Worm (Caenorhabditis elegans) whole organism, young adult: ENCODE data around the gene str-159.

Experiments used
- B0035.1 ChIP-seq: sonication (generic microtip); optimal IDR thresholded peaks from 2 replicates; lab custom pipeline; 2016; ENCODE audit warnings: missing genetic modification characterization, mild to moderate bottlenecking, missing compliant biosample characterization, missing genotype, missing genetic modification reagents
- B0261.1 ChIP-seq: sonication (generic microtip); optimal IDR thresholded peaks from 2 replicates; lab custom pipeline; 2016; ENCODE audit warnings: mild to moderate bottlenecking, missing genetic modification characterization, moderate library complexity, missing compliant biosample characterization
- B0336.3 ChIP-seq: fragments of 200-800 bp; sonication (Bioruptor generic); IDR thresholded peaks from 2 replicates; pipeline ENCODE4 v1.3.6; 2022; ENCODE audit warnings: missing genetic modification characterization, missing compliant biosample characterization
- D2030.7 ChIP-seq: fragments of 200-800 bp; sonication (Bioruptor generic); IDR thresholded peaks from 2 replicates; pipeline ENCODE4 v1.3.6; 2022; ENCODE audit warnings: missing genetic modification reagents, missing genetic modification characterization, missing compliant biosample characterization
- F33H1.4 ChIP-seq: fragments of 200-800 bp; sonication (Bioruptor generic); IDR thresholded peaks from 2 replicates; pipeline ENCODE4 v1.3.6; 2022; ENCODE audit warnings: missing genetic modification reagents, missing genetic modification characterization, missing compliant biosample characterization
- F52B5.7 ChIP-seq: sonication (generic microtip); optimal IDR thresholded peaks from 2 replicates; lab custom pipeline; 2016; ENCODE audit warnings: mild to moderate bottlenecking, missing genetic modification characterization, missing compliant biosample characterization
- T07F8.4 ChIP-seq: sonication (generic microtip); optimal IDR thresholded peaks from 2 replicates; lab custom pipeline; 2016; ENCODE audit warnings: mild to moderate bottlenecking, missing genetic modification characterization, moderate library complexity, missing compliant biosample characterization
- T26A5.8 ChIP-seq: sonication (generic microtip); optimal IDR thresholded peaks from 2 replicates; lab custom pipeline; 2016; ENCODE audit warnings: missing genetic modification characterization, missing compliant biosample characterization
- Y53F4B.3 ChIP-seq: fragments of 200-800 bp; sonication (Bioruptor generic); IDR thresholded peaks from 2 replicates; pipeline ENCODE4 v1.3.6; 2022; ENCODE audit warnings: missing genetic modification reagents, missing genetic modification characterization, missing compliant biosample characterization
- Y53G8AR.9 ChIP-seq: fragments of 200-800 bp; sonication (Bioruptor generic); conservative IDR thresholded peaks from 2 replicates; pipeline ENCODE4 v1.3.6; 2022; ENCODE audit warnings: missing genetic modification reagents, missing genetic modification characterization, missing compliant biosample characterization
- Y56A3A.18 ChIP-seq: fragments of 200-800 bp; sonication (Bioruptor generic); IDR thresholded peaks from 2 replicates; pipeline ENCODE4 v1.3.6; 2022; ENCODE audit warnings: missing genetic modification reagents, missing genetic modification characterization, missing compliant biosample characterization
- ama-1 ChIP-seq, 3 experiments: fragments of 150-350 bp in 1 of 3; sonication (generic microtip) in 2 of 3; optimal IDR thresholded peaks; 2 replicates each; lab custom pipeline; 2014 to 2018; ENCODE audit warnings: missing biosample characterization in 2 of 3, missing genetic modification characterization in 2 of 3, missing genetic modification reagents in 2 of 3
- athp-1 ChIP-seq: sonication (generic microtip); optimal IDR thresholded peaks from 2 replicates; lab custom pipeline; 2017; ENCODE audit warnings: mild to moderate bottlenecking, missing genetic modification characterization, missing compliant biosample characterization
- attf-5 ChIP-seq: fragments of 200-800 bp; sonication (Bioruptor generic); optimal IDR thresholded peaks from 2 replicates; lab custom pipeline; 2018; ENCODE audit warnings: mild to moderate bottlenecking, missing genetic modification characterization, missing compliant biosample characterization
- attf-6 ChIP-seq: fragments of 200-800 bp; sonication (Bioruptor generic); IDR thresholded peaks from 2 replicates; pipeline ENCODE4 v1.3.6; 2022; ENCODE audit warnings: missing genetic modification reagents, missing genetic modification characterization, missing compliant biosample characterization
- bed-1 ChIP-seq: fragments of 200-800 bp; sonication (Bioruptor generic); IDR thresholded peaks from 2 replicates; pipeline ENCODE4 v1.3.6; 2022; ENCODE audit warnings: missing genetic modification reagents, missing genetic modification characterization, missing compliant biosample characterization
- ceh-40 ChIP-seq: fragments of 200-800 bp; sonication (Bioruptor generic); IDR thresholded peaks from 2 replicates; pipeline ENCODE4 v1.3.6; 2022; ENCODE audit warnings: missing genetic modification characterization, missing compliant biosample characterization
- dpff-1 ChIP-seq: sonication (generic microtip); optimal IDR thresholded peaks from 2 replicates; lab custom pipeline; 2017; ENCODE audit warnings: mild to moderate bottlenecking, missing genetic modification characterization, missing compliant biosample characterization
- efl-1 ChIP-seq: fragments of 150-350 bp; optimal IDR thresholded peaks from 2 replicates; lab custom pipeline; 2014; ENCODE audit warnings: missing biosample characterization, missing genetic modification reagents, missing genetic modification characterization
- egrh-3 ChIP-seq: fragments of 200-800 bp; sonication (Bioruptor generic); IDR thresholded peaks from 2 replicates; pipeline ENCODE4 v1.3.6; 2022; ENCODE audit warnings: missing genetic modification reagents, missing genetic modification characterization, missing compliant biosample characterization
- him-1 ChIP-seq: sonication (generic microtip); optimal IDR thresholded peaks from 2 replicates; lab custom pipeline; 2016; ENCODE audit warnings: missing genotype, missing genetic modification reagents, missing genetic modification characterization, missing compliant biosample characterization
- hmg-1.2 ChIP-seq: fragments of 200-800 bp; sonication (Bioruptor generic); IDR thresholded peaks from 2 replicates; pipeline ENCODE4 v1.3.6; 2022; ENCODE audit warnings: missing genetic modification reagents, missing genetic modification characterization, missing compliant biosample characterization
- hrde-1 ChIP-seq: sonication (generic microtip); optimal IDR thresholded peaks from 2 replicates; lab custom pipeline; 2016; ENCODE audit warnings: missing genetic modification characterization, mild to moderate bottlenecking, missing compliant biosample characterization, moderate library complexity, missing genotype, missing genetic modification reagents, borderline replicate concordance
- lag-1 ChIP-seq: fragments of 200-800 bp; sonication (Bioruptor generic); IDR thresholded peaks from 2 replicates; pipeline ENCODE4 v1.3.6; 2022; ENCODE audit warnings: missing genetic modification reagents, missing genetic modification characterization, missing compliant biosample characterization
- let-607 ChIP-seq, 2 experiments: fragments of 200-800 bp in 1 of 2; sonication (Bioruptor generic) in 1 of 2; sonication (generic microtip) in 1 of 2; optimal IDR thresholded peaks; 2 replicates each; lab custom pipeline; 2016 to 2018; ENCODE audit warnings: mild to moderate bottlenecking in 2 of 2, missing compliant biosample characterization in 2 of 2, missing genetic modification characterization in 2 of 2, moderate library complexity in 2 of 2, missing genotype in 1 of 2
- lin-26 ChIP-seq: fragments of 200-800 bp; sonication (Bioruptor generic); IDR thresholded peaks from 2 replicates; pipeline ENCODE4 v1.3.6; 2022; ENCODE audit warnings: missing genetic modification reagents, missing genetic modification characterization, missing compliant biosample characterization
- lir-1 ChIP-seq: fragments of 200-800 bp; sonication (Bioruptor generic); conservative IDR thresholded peaks from 2 replicates; pipeline ENCODE4 v1.3.6; 2022; ENCODE audit warnings: missing genetic modification reagents, missing genetic modification characterization, missing compliant biosample characterization
- lsy-27 ChIP-seq: sonication (generic microtip); optimal IDR thresholded peaks from 2 replicates; lab custom pipeline; 2017; ENCODE audit warnings: missing genetic modification characterization, mild to moderate bottlenecking, missing compliant biosample characterization, antibody characterized with exemption, missing genotype, borderline replicate concordance; ENCODE audit not compliant: insufficient read depth
- madf-3 ChIP-seq: fragments of 200-800 bp; sonication (Bioruptor generic); IDR thresholded peaks from 2 replicates; pipeline ENCODE4 v1.3.6; 2022; ENCODE audit warnings: missing genetic modification reagents, missing genetic modification characterization, missing compliant biosample characterization
- madf-6 ChIP-seq: fragments of 200-800 bp; sonication (Bioruptor generic); IDR thresholded peaks from 2 replicates; pipeline ENCODE4 v1.3.6; 2022; ENCODE audit warnings: missing genetic modification reagents, missing genetic modification characterization, missing compliant biosample characterization
- mes-4 ChIP-seq: sonication (generic microtip); optimal IDR thresholded peaks from 2 replicates; lab custom pipeline; 2016; ENCODE audit warnings: missing genotype, missing genetic modification characterization, missing compliant biosample characterization
- mxl-1 ChIP-seq: sonication (generic microtip); optimal IDR thresholded peaks from 2 replicates; lab custom pipeline; 2016; ENCODE audit warnings: missing genetic modification characterization, missing compliant biosample characterization
- nfyb-1 ChIP-seq: fragments of 200-800 bp; sonication (Bioruptor generic); IDR thresholded peaks from 2 replicates; pipeline ENCODE4 v1.3.6; 2022; ENCODE audit warnings: missing genetic modification reagents, missing genetic modification characterization, missing compliant biosample characterization
- nhr-27 ChIP-seq: fragments of 200-800 bp; sonication (Bioruptor generic); optimal IDR thresholded peaks from 2 replicates; lab custom pipeline; 2018; ENCODE audit warnings: mild to moderate bottlenecking, missing genetic modification characterization, moderate library complexity, missing compliant biosample characterization
- nhr-90 ChIP-seq: sonication (generic microtip); optimal IDR thresholded peaks from 2 replicates; lab custom pipeline; 2016; ENCODE audit warnings: missing genotype, mild to moderate bottlenecking, missing genetic modification characterization, missing compliant biosample characterization
- pbrm-1 ChIP-seq: fragments of 200-800 bp; sonication (Bioruptor generic); IDR thresholded peaks from 2 replicates; pipeline ENCODE4 v1.3.6; 2022; ENCODE audit warnings: missing genetic modification reagents, missing genetic modification characterization, missing compliant biosample characterization
- rcor-1 ChIP-seq: fragments of 200-800 bp; sonication (Bioruptor generic); IDR thresholded peaks from 2 replicates; pipeline ENCODE4 v1.3.6; 2022; ENCODE audit warnings: missing genetic modification reagents, missing genetic modification characterization, missing compliant biosample characterization
- rpc-1 ChIP-seq, 2 experiments: fragments of 150-350 bp in 1 of 2; sonication (generic microtip) in 1 of 2; optimal IDR thresholded peaks; 2 replicates each; lab custom pipeline; 2014 to 2018; ENCODE audit warnings: missing biosample characterization in 1 of 2, missing genetic modification characterization in 1 of 2, missing genetic modification reagents in 1 of 2, missing genotype in 1 of 2
- snpc-1.3 ChIP-seq: sonication (generic microtip); optimal IDR thresholded peaks from 2 replicates; lab custom pipeline; 2017; ENCODE audit warnings: missing genetic modification characterization, mild to moderate bottlenecking, missing compliant biosample characterization, antibody characterized with exemption, moderate library complexity, missing genotype, missing genetic modification reagents; ENCODE audit not compliant: insufficient read depth
- snpc-3.4 ChIP-seq: sonication (generic microtip); optimal IDR thresholded peaks from 2 replicates; lab custom pipeline; 2017; ENCODE audit warnings: missing genetic modification characterization, mild to moderate bottlenecking, missing compliant biosample characterization, antibody characterized with exemption, moderate library complexity, missing genotype, missing genetic modification reagents
- somi-1 ChIP-seq: fragments of 200-800 bp; sonication (Bioruptor generic); optimal IDR thresholded peaks from 2 replicates; lab custom pipeline; 2018; ENCODE audit warnings: mild to moderate bottlenecking, missing genetic modification characterization, missing compliant biosample characterization
- tlf-1 ChIP-seq: fragments of 200-800 bp; sonication (Bioruptor generic); optimal IDR thresholded peaks from 2 replicates; lab custom pipeline; 2018; ENCODE audit warnings: mild to moderate bottlenecking, missing genetic modification characterization, missing compliant biosample characterization
- unc-130 ChIP-seq: sonication (generic microtip); optimal IDR thresholded peaks from 2 replicates; lab custom pipeline; 2016; ENCODE audit warnings: missing genetic modification reagents, missing genetic modification characterization, missing compliant biosample characterization
- unc-62 ChIP-seq: fragments of 150-350 bp; optimal IDR thresholded peaks from 2 replicates; lab custom pipeline; 2014; ENCODE audit warnings: missing biosample characterization, missing genetic modification reagents, missing genetic modification characterization
- xnd-1 ChIP-seq: sonication (generic microtip); optimal IDR thresholded peaks from 2 replicates; lab custom pipeline; 2016; ENCODE audit warnings: missing genotype, missing genetic modification reagents, missing genetic modification characterization, missing compliant biosample characterization
- ztf-18 ChIP-seq: sonication (generic microtip); optimal IDR thresholded peaks from 2 replicates; lab custom pipeline; 2016; ENCODE audit warnings: missing genotype, mild to moderate bottlenecking, missing genetic modification characterization, missing compliant biosample characterization

str-159 gene

ce11 chrIV:4877102-4877501, 32.0 kb upstream of the str-159 start, which contains the start of gene str-170:
Gene str-170 (plus strand): TSS chrIV:4877402.
- TF ChIP-seq somi-1 (GFP tag; lab: Kevin White, UChicago) (no peak), attf-6 (GFP tag; lab: Robert Waterston, UW) (no peak), F33H1.4 (GFP tag; lab: Robert Waterston, UW) (no peak)

DNA sequence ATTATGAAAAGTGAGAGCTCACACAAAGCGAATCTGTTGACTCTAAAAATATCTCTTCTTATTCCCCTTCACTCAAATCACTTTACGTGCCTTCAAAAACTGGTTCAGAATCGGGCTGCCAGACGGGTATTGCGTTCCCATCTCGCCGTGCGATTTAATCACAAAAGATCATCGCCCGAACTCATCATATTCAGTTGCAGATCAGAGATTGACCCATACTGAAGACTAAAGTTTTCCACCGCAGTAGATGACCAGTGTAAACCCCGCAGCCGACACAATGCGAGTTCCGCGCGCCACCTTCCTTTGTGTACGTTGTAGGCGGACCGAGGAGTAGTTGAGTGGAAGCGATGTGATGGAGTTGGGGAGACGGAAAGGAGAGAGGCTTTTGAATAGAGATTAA, 28.5 kb upstream of the str-159 start:
- TF ChIP-seq attf-5 (GFP tag; lab: Kevin White, UChicago) (no peak), him-1 (tag; lab: Kevin White, UChicago) (peak; percentile 92), rcor-1 (GFP tag; lab: Robert Waterston, UW) (peak; percentile 96), nfyb-1 (GFP tag; lab: Robert Waterston, UW) (no peak), rpc-1 (optimal IDR thresholded peaks at IDR 0.05; lab: Kevin White, UChicago) (no peak), rpc-1 (tag; optimal IDR thresholded peaks at IDR 0.05; lab: Kevin White, UChicago) (peak; percentile 25), lir-1 (GFP tag; lab: Robert Waterston, UW) (peak; percentile 77), somi-1 (GFP tag; lab: Kevin White, UChicago) (no peak), T26A5.8 (tag; lab: Kevin White, UChicago) (peak; percentile 45), unc-130 (GFP tag; lab: Kevin White, UChicago) (peak; percentile 23), mes-4 (tag; lab: Kevin White, UChicago) (peak; percentile 28), egrh-3 (GFP tag; lab: Robert Waterston, UW) (0 out of 2 replicates have a peak, but pooled peaks have one; percentile 26), dpff-1 (tag; lab: Kevin White, UChicago) (no peak), F52B5.7 (tag; lab: Kevin White, UChicago) (no peak), unc-62 (GFP tag; lab: Kevin White, UChicago) (no peak), T07F8.4 (tag; lab: Kevin White, UChicago) (no peak), madf-3 (GFP tag; lab: Robert Waterston, UW) (no peak), nhr-90 (no peak), hmg-1.2 (GFP tag; lab: Robert Waterston, UW) (peak; percentile 95), lin-26 (GFP tag; lab: Robert Waterston, UW) (peak; percentile 40; the same call in 1 of the 2 replicates), nhr-27 (tag; lab: Kevin White, UChicago) (peak; percentile 24), B0261.1 (tag; lab: Kevin White, UChicago) (peak; percentile 24), lsy-27 (tag; lab: Kevin White, UChicago) (peak; percentile 77), ama-1 (optimal IDR thresholded peaks at IDR 0.05; lab: Kevin White, UChicago) (peak; percentile 48), ama-1 (GFP tag; optimal IDR thresholded peaks at IDR 0.05; lab: Kevin White, UChicago) (no peak), ceh-40 (GFP tag; lab: Robert Waterston, UW) (no peak), B0336.3 (GFP tag; lab: Robert Waterston, UW) (no peak; the same call in 1 of the 2 replicates), hrde-1 (no peak), xnd-1 (tag; lab: Kevin White, UChicago) (peak; percentile 14), snpc-3.4 (tag; lab: Kevin White, UChicago) (peak; percentile 97), bed-1 (GFP tag; lab: Robert Waterston, UW) (no peak), efl-1 (no peak), snpc-1.3 (tag; lab: Kevin White, UChicago) (peak; percentile 97), tlf-1 (GFP tag; lab: Kevin White, UChicago) (peak; percentile 16), mxl-1 (tag; lab: Kevin White, UChicago) (peak; percentile 13), lag-1 (GFP tag; lab: Robert Waterston, UW) (no peak), Y56A3A.18 (GFP tag; lab: Robert Waterston, UW) (peak; percentile 79; the same call in 1 of the 2 replicates), Y53G8AR.9 (GFP tag; lab: Robert Waterston, UW) (peak; percentile 78), madf-6 (GFP tag; lab: Robert Waterston, UW) (peak; percentile 88), athp-1 (tag; lab: Kevin White, UChicago) (no peak), Y53F4B.3 (GFP tag; lab: Robert Waterston, UW) (no peak), D2030.7 (GFP tag; lab: Robert Waterston, UW) (peak; percentile 98), pbrm-1 (GFP tag; lab: Robert Waterston, UW) (peak; percentile 97), B0035.1 (tag; lab: Kevin White, UChicago) (no peak), let-607 (tag; optimal IDR thresholded peaks at IDR 0.05; lab: Kevin White, UChicago) (no peak), ztf-18 (tag; lab: Kevin White, UChicago) (peak; percentile 46)
